Fruit fly (Drosophila melanogaster): ENCODE results near the gene CG32240.
A peak's percentile ranks its signal among the peaks of the same experiment; 100 is the strongest.

Gene CG32240

dm6 chr3L:4354898-4355627, 26.4 kb downstream of the CG32240 start (continued):
- TF ChIP-seq lov (optimal IDR thresholded peaks at IDR 0.05) (no peak), lov (GFP tag; IDR thresholded peaks at IDR 0.05) (no peak), ap (GFP tag; IDR thresholded peaks at IDR 0.05) (no peak), Xrp1 (GFP tag; IDR thresholded peaks at IDR 0.05) (0 out of 2 replicates have a peak, but pooled peaks have one; percentile 16), toy (GFP tag; IDR thresholded peaks at IDR 0.05) (no peak), mld (GFP tag; IDR thresholded peaks at IDR 0.05; ENCODE audit: partially characterized antibody) (no peak), Blimp-1 (GFP tag; optimal IDR thresholded peaks at IDR 0.05) (peak; percentile 41), D19A (tag; optimal IDR thresholded peaks at IDR 0.05) (peak; percentile 98), CG8478 (optimal IDR thresholded peaks at IDR 0.05) (no peak), Bdp1 (GFP tag; optimal IDR thresholded peaks at IDR 0.05) (no peak), Stat92E (GFP tag; optimal IDR thresholded peaks at IDR 0.05) (no peak), phol (tag; optimal IDR thresholded peaks at IDR 0.05) (peak; percentile 46), Usf (GFP tag; optimal IDR thresholded peaks at IDR 0.05) (no peak), ems (GFP tag; optimal IDR thresholded peaks at IDR 0.05) (no peak), CG6175 (GFP tag; IDR thresholded peaks at IDR 0.05) (no peak), wek (GFP tag; optimal IDR thresholded peaks at IDR 0.05) (no peak), cato (GFP tag; optimal IDR thresholded peaks at IDR 0.05; ENCODE audit: borderline replicate concordance) (no peak), pzg (GFP tag; optimal IDR thresholded peaks at IDR 0.05) (no peak), bab2 (GFP tag; optimal IDR thresholded peaks at IDR 0.05) (no peak), cwo (GFP tag; optimal IDR thresholded peaks at IDR 0.05) (no peak), CG4820 (GFP tag; optimal IDR thresholded peaks at IDR 0.05) (no peak), sens (GFP tag) (peak; percentile 80), grau (tag; optimal IDR thresholded peaks at IDR 0.05) (peak; percentile 59), trh (GFP tag; optimal IDR thresholded peaks at IDR 0.05) (no peak), CG12155 (GFP tag; optimal IDR thresholded peaks at IDR 0.05) (no peak), Drgx (GFP tag; IDR thresholded peaks at IDR 0.05) (no peak), CoRest (tag; optimal IDR thresholded peaks at IDR 0.05) (peak; percentile 69), Meics (GFP tag; optimal IDR thresholded peaks at IDR 0.05) (peak; percentile 47), kni (GFP tag; optimal IDR thresholded peaks at IDR 0.05) (no peak), cas (GFP tag; IDR thresholded peaks at IDR 0.05) (no peak), Gsc (GFP tag; IDR thresholded peaks at IDR 0.05) (no peak), Med (GFP tag) (peak; percentile 28), insv (GFP tag; optimal IDR thresholded peaks at IDR 0.05) (no peak), BtbVII (GFP tag; optimal IDR thresholded peaks at IDR 0.05) (no peak), CG18476 (GFP tag; optimal IDR thresholded peaks at IDR 0.05) (peak; percentile 14), Dip3 (GFP tag; optimal IDR thresholded peaks at IDR 0.05) (no peak), Lim3 (GFP tag; IDR thresholded peaks at IDR 0.05) (no peak), CG34376 (GFP tag; optimal IDR thresholded peaks at IDR 0.05) (no peak), row (GFP tag; IDR thresholded peaks at IDR 0.05) (peak; percentile 45), fd102C (GFP tag; optimal IDR thresholded peaks at IDR 0.05) (no peak), ERR (GFP tag; optimal IDR thresholded peaks at IDR 0.05) (no peak), HLH54F (GFP tag; optimal IDR thresholded peaks at IDR 0.05) (no peak), Rx (GFP tag; IDR thresholded peaks at IDR 0.05) (no peak), CkIIα-i1 (GFP tag; IDR thresholded peaks at IDR 0.05) (no peak), rib (GFP tag; IDR thresholded peaks at IDR 0.05) (no peak), H15 (GFP tag; IDR thresholded peaks at IDR 0.05) (no peak), CG17385 (GFP tag; optimal IDR thresholded peaks at IDR 0.05) (peak; percentile 41), E2f1 (GFP tag; IDR thresholded peaks at IDR 0.05) (no peak), crol (GFP tag; IDR thresholded peaks at IDR 0.05) (no peak), CG6689 (GFP tag; IDR thresholded peaks at IDR 0.05) (no peak), CG13123 (GFP tag; optimal IDR thresholded peaks at IDR 0.05) (no peak), eyg (GFP tag; optimal IDR thresholded peaks at IDR 0.05) (no peak)

Measured in whole organism, embryonic.